Worm (Caenorhabditis elegans) whole organism, L2 larva: ENCODE data around the gene marc-2.

Source experiments
- alr-1 ChIP-seq: fragments of 150-350 bp; optimal IDR thresholded peaks from 2 replicates; lab custom pipeline; 2014; ENCODE audit warnings: missing biosample characterization, missing genetic modification characterization
- ceh-82 ChIP-seq: fragments of 150-350 bp; optimal IDR thresholded peaks from 2 replicates; lab custom pipeline; 2014; ENCODE audit warnings: missing biosample characterization, missing genetic modification characterization
- fos-1 ChIP-seq: fragments of 150-350 bp; optimal IDR thresholded peaks from 2 replicates; lab custom pipeline; 2014; ENCODE audit warnings: missing biosample characterization, missing genetic modification characterization
- lsy-2 ChIP-seq, 2 experiments: fragments of 150-350 bp in 1 of 2; sonication (generic microtip) in 1 of 2; optimal IDR thresholded peaks; 2 replicates each; lab custom pipeline; 2014 to 2017; ENCODE audit warnings: missing biosample characterization in 2 of 2, missing genetic modification characterization in 2 of 2
- nhr-11 ChIP-seq: fragments of 150-350 bp; optimal IDR thresholded peaks from 2 replicates; lab custom pipeline; 2014; ENCODE audit warnings: missing biosample characterization, missing genetic modification characterization
- nhr-237 ChIP-seq: fragments of 150-350 bp; optimal IDR thresholded peaks from 2 replicates; lab custom pipeline; 2014; ENCODE audit warnings: missing biosample characterization, missing genetic modification characterization
- nhr-6 ChIP-seq: fragments of 150-350 bp; optimal IDR thresholded peaks from 2 replicates; lab custom pipeline; 2014; ENCODE audit warnings: missing biosample characterization, missing genetic modification characterization
- unc-62 ChIP-seq: fragments of 150-350 bp; optimal IDR thresholded peaks from 2 replicates; lab custom pipeline; 2014; ENCODE audit warnings: missing biosample characterization, missing genetic modification reagents, missing genetic modification characterization
- zag-1 ChIP-seq: fragments of 150-350 bp; optimal IDR thresholded peaks from 2 replicates; lab custom pipeline; 2014; ENCODE audit warnings: missing biosample characterization, missing genetic modification characterization

- TF ChIP-seq unc-62 (GFP tag; lab: Kevin White, UChicago) = no peak
- no peak for TF ChIP-seq nhr-237 (tag; lab: Kevin White, UChicago)
- TF ChIP-seq lsy-2 (tag; optimal IDR thresholded peaks at IDR 0.05; lab: Kevin White, UChicago) = no peak
- TF ChIP-seq nhr-6 (tag; lab: Kevin White, UChicago) = no peak
- TF ChIP-seq zag-1 = no peak
- no peak for TF ChIP-seq alr-1 (tag; lab: Kevin White, UChicago)
- no peak for TF ChIP-seq ceh-82 (tag; lab: Kevin White, UChicago)
- TF ChIP-seq nhr-11 (tag; lab: Kevin White, UChicago) = no peak
- TF ChIP-seq fos-1 (tag; lab: Kevin White, UChicago) = no peak
These were observed 4.2 kb upstream of the marc-2 start, which contains the start of gene D2089.3 for ce11 chrII:10665031-10665430.
